Fruit fly (Drosophila melanogaster) whole organism, embryonic: ENCODE data around the gene CG14102.

Experiments
- Antp ChIP-seq: fragments of 200-800 bp; sonication (Bioruptor generic); optimal IDR thresholded peaks from 3 replicates; lab custom pipeline; 2016; ENCODE audit warnings: missing biosample characterization, missing genetic modification characterization
- Atf3 ChIP-seq: fragments of 200-800 bp; sonication (Bioruptor generic); optimal IDR thresholded peaks from 3 replicates; lab custom pipeline; 2016; ENCODE audit warnings: missing biosample characterization, missing genetic modification characterization
- CG10543 ChIP-seq: fragments of 200-800 bp; sonication (Bioruptor generic); optimal IDR thresholded peaks from 3 replicates; lab custom pipeline; 2017; ENCODE audit warnings: missing biosample characterization, mild to moderate bottlenecking, missing genetic modification characterization, moderate library complexity
- CG10565 ChIP-seq: fragments of 200-800 bp; sonication (Bioruptor generic); optimal IDR thresholded peaks from 3 replicates; lab custom pipeline; 2016; ENCODE audit warnings: missing biosample characterization, mild to moderate bottlenecking, missing genetic modification characterization
- CG11560 ChIP-seq: fragments of 200-800 bp; sonication (Bioruptor generic); IDR thresholded peaks from 3 replicates; pipeline ENCODE4 v1.3.6; 2022; ENCODE audit warnings: missing biosample characterization, missing genetic modification characterization
- CG12155 ChIP-seq: fragments of 200-800 bp; sonication (Bioruptor generic); optimal IDR thresholded peaks from 3 replicates; lab custom pipeline; 2016; ENCODE audit warnings: missing biosample characterization, missing genetic modification characterization
- CG12769 ChIP-seq: fragments of 200-800 bp; sonication (Bioruptor generic); optimal IDR thresholded peaks from 2 replicates; lab custom pipeline; 2019; ENCODE audit warnings: missing biosample characterization, mild to moderate bottlenecking, missing genetic modification characterization, moderate library complexity
- CG13894 ChIP-seq: fragments of 200-800 bp; sonication (Bioruptor generic); optimal IDR thresholded peaks from 3 replicates; lab custom pipeline; 2018; ENCODE audit warnings: missing biosample characterization, mild to moderate bottlenecking, missing genetic modification characterization, moderate library complexity
- CG17568 ChIP-seq: fragments of 200-800 bp; sonication (Bioruptor generic); optimal IDR thresholded peaks from 2 replicates; lab custom pipeline; 2018; ENCODE audit warnings: missing biosample characterization, mild to moderate bottlenecking, missing genetic modification characterization, moderate library complexity
- CG2129 ChIP-seq: fragments of 200-800 bp; sonication (Bioruptor generic); IDR thresholded peaks from 2 replicates; pipeline ENCODE4 v1.3.6; 2022; ENCODE audit warnings: missing biosample characterization, missing genetic modification characterization; ENCODE audit not compliant: partially characterized antibody
- CG2889 ChIP-seq: fragments of 200-800 bp; sonication (Bioruptor generic); IDR thresholded peaks from 3 replicates; pipeline ENCODE4 v1.3.6; 2022; ENCODE audit warnings: missing biosample characterization, missing genetic modification characterization
- CG30431 ChIP-seq: fragments of 200-800 bp; sonication (Bioruptor generic); optimal IDR thresholded peaks from 2 replicates; lab custom pipeline; 2017; ENCODE audit warnings: missing biosample characterization, missing genetic modification characterization
- CG32772 ChIP-seq: fragments of 200-800 bp; sonication (Bioruptor generic); IDR thresholded peaks from 2 replicates; pipeline ENCODE4 v1.3.6; 2022; ENCODE audit warnings: missing biosample characterization, missing genetic modification characterization
- CG3281 ChIP-seq: fragments of 200-800 bp; sonication (Bioruptor generic); optimal IDR thresholded peaks from 3 replicates; lab custom pipeline; 2017; ENCODE audit warnings: missing biosample characterization, mild to moderate bottlenecking, missing genetic modification characterization
- CG33557 ChIP-seq: fragments of 200-800 bp; sonication (Bioruptor generic); optimal IDR thresholded peaks from 2 replicates; lab custom pipeline; 2019; ENCODE audit warnings: missing biosample characterization, mild to moderate bottlenecking, missing genetic modification characterization, moderate library complexity
- CG6175 ChIP-seq: fragments of 200-800 bp; sonication (Bioruptor generic); IDR thresholded peaks from 3 replicates; pipeline ENCODE4 v1.3.6; 2022; ENCODE audit warnings: missing biosample characterization, missing genetic modification characterization
- CG6813 ChIP-seq: fragments of 200-800 bp; sonication (Bioruptor generic); optimal IDR thresholded peaks from 2 replicates; lab custom pipeline; 2017; ENCODE audit warnings: missing biosample characterization, missing genetic modification characterization, mild to moderate bottlenecking, moderate library complexity, missing genetic modification reagents
- CG7839 ChIP-seq: fragments of 200-800 bp; sonication (Bioruptor generic); optimal IDR thresholded peaks from 3 replicates; lab custom pipeline; 2018; ENCODE audit warnings: missing biosample characterization, mild to moderate bottlenecking, missing genetic modification characterization, moderate library complexity
- CG8089 ChIP-seq: fragments of 200-800 bp; sonication (Bioruptor generic); optimal IDR thresholded peaks from 3 replicates; lab custom pipeline; 2016; ENCODE audit warnings: missing biosample characterization, missing genetic modification characterization
- CG8290 ChIP-seq, 3 experiments: fragments of 200-800 bp; sonication (Bioruptor generic); optimal IDR thresholded peaks; 2 replicates each; lab custom pipeline; 2016 to 2019; ENCODE audit warnings: missing biosample characterization in 3 of 3, missing genetic modification characterization in 3 of 3, mild to moderate bottlenecking in 2 of 3, moderate library complexity in 1 of 3
- CG9215 ChIP-seq: fragments of 200-800 bp; sonication (Bioruptor generic); IDR thresholded peaks from 2 replicates; pipeline ENCODE4 v1.3.6; 2022; ENCODE audit warnings: missing biosample characterization, missing genetic modification characterization
- CG9876 ChIP-seq: fragments of 200-800 bp; sonication (Bioruptor generic); optimal IDR thresholded peaks from 2 replicates; lab custom pipeline; 2016; ENCODE audit warnings: missing biosample characterization, missing genetic modification characterization
- CHES-1-like ChIP-seq: fragments of 200-800 bp; sonication (Bioruptor generic); optimal IDR thresholded peaks from 2 replicates; lab custom pipeline; 2016; ENCODE audit warnings: missing biosample characterization, missing genetic modification characterization
- CkIIα-i1 ChIP-seq: fragments of 200-800 bp; sonication (Bioruptor generic); IDR thresholded peaks from 2 replicates; pipeline ENCODE4 v1.3.6; 2022; ENCODE audit warnings: missing biosample characterization, missing genetic modification characterization
- D ChIP-seq, 2 experiments: fragments of 200-800 bp in 1 of 2; fragments of >200 bp in 1 of 2; sonication (Bioruptor generic) in 1 of 2; optimal IDR thresholded peaks; 2 replicates in 1 of 2; 3 replicates in 1 of 2; lab custom pipeline; 2017; ENCODE audit warnings: mild to moderate bottlenecking in 1 of 2, missing biosample characterization in 1 of 2, missing genetic modification characterization in 1 of 2, missing genetic modification reagents in 1 of 2
- Doc3 ChIP-seq: fragments of 200-800 bp; sonication (Bioruptor generic); IDR thresholded peaks from 3 replicates; pipeline ENCODE4 v1.3.6; 2022; ENCODE audit warnings: missing biosample characterization, missing genetic modification characterization; ENCODE audit not compliant: partially characterized antibody
- Dref ChIP-seq: fragments of 200-800 bp; sonication (Bioruptor generic); IDR thresholded peaks from 2 replicates; pipeline ENCODE4 v1.3.6; 2022; ENCODE audit warnings: missing biosample characterization, missing genetic modification characterization
- ERR ChIP-seq: fragments of 200-800 bp; sonication (Bioruptor generic); optimal IDR thresholded peaks from 2 replicates; lab custom pipeline; 2016; ENCODE audit warnings: missing biosample characterization, missing genetic modification characterization
- Hmr ChIP-seq: fragments of 200-800 bp; sonication (Bioruptor generic); optimal IDR thresholded peaks from 3 replicates; lab custom pipeline; 2017; ENCODE audit warnings: mild to moderate bottlenecking, missing biosample characterization, missing genetic modification reagents, missing genetic modification characterization
- Med ChIP-seq: fragments of 200-800 bp; sonication (Bioruptor generic); peaks from one replicate; lab custom pipeline; 2016; ENCODE audit warnings: missing biosample characterization, missing genetic modification characterization, mild to moderate bottlenecking, inconsistent platforms, moderate library complexity
- NC2β ChIP-seq: fragments of 200-800 bp; sonication (Bioruptor generic); optimal IDR thresholded peaks from 2 replicates; lab custom pipeline; 2016; ENCODE audit warnings: missing biosample characterization, missing genetic modification characterization
- PHDP ChIP-seq: fragments of 200-800 bp; sonication (Bioruptor generic); optimal IDR thresholded peaks from 3 replicates; lab custom pipeline; 2018; ENCODE audit warnings: missing biosample characterization, mild to moderate bottlenecking, missing genetic modification characterization, moderate library complexity
- Scr ChIP-seq: fragments of 200-800 bp; sonication (Bioruptor generic); IDR thresholded peaks from 2 replicates; pipeline ENCODE4 v1.3.6; 2022; ENCODE audit warnings: missing biosample characterization, missing genetic modification characterization; ENCODE audit not compliant: partially characterized antibody
- caup ChIP-seq: fragments of 200-800 bp; sonication (Bioruptor generic); optimal IDR thresholded peaks from 3 replicates; lab custom pipeline; 2017; ENCODE audit warnings: missing biosample characterization, mild to moderate bottlenecking, missing genetic modification characterization, moderate library complexity; ENCODE audit not compliant: severe bottlenecking
- jing ChIP-seq: fragments of 200-800 bp; sonication (Bioruptor generic); optimal IDR thresholded peaks from 2 replicates; lab custom pipeline; 2018; ENCODE audit warnings: missing biosample characterization, mild to moderate bottlenecking, missing genetic modification characterization
- ken ChIP-seq: fragments of 200-800 bp; sonication (Bioruptor generic); IDR thresholded peaks from 3 replicates; pipeline ENCODE4 v1.3.6; 2022; ENCODE audit warnings: missing biosample characterization, missing genetic modification characterization
- lab ChIP-seq: fragments of 200-800 bp; sonication (Bioruptor generic); optimal IDR thresholded peaks from 3 replicates; lab custom pipeline; 2017; ENCODE audit warnings: missing biosample characterization, missing genetic modification characterization, mild to moderate bottlenecking, moderate library complexity, missing genetic modification reagents
- org-1 ChIP-seq: fragments of 200-800 bp; sonication (Bioruptor generic); optimal IDR thresholded peaks from 2 replicates; lab custom pipeline; 2017; ENCODE audit warnings: missing biosample characterization, missing genetic modification characterization
- sc ChIP-seq, 3 experiments: fragments of >200 bp in 2 of 3; fragments of 200-800 bp in 1 of 3; sonication (Bioruptor generic) in 1 of 3; optimal IDR thresholded peaks; 2 replicates in 2 of 3; 3 replicates in 1 of 3; lab custom pipeline; 2017; ENCODE audit warnings: mild to moderate bottlenecking in 1 of 3, missing biosample characterization in 1 of 3, missing genetic modification characterization in 1 of 3, missing genetic modification reagents in 1 of 3
- sens ChIP-seq: fragments of 200-800 bp; sonication (Bioruptor generic); peaks from one replicate; lab custom pipeline; 2016; ENCODE audit warnings: missing biosample characterization, missing genetic modification characterization
- slbo ChIP-seq: fragments of 200-800 bp; sonication (Bioruptor generic); IDR thresholded peaks from 2 replicates; pipeline ENCODE4 v1.3.6; 2022; ENCODE audit warnings: missing biosample characterization, missing genetic modification characterization
- tgo ChIP-seq: fragments of 200-800 bp; sonication (Bioruptor generic); IDR thresholded peaks from 3 replicates; pipeline ENCODE4 v1.3.6; 2022; ENCODE audit warnings: missing biosample characterization, missing genetic modification characterization
- vvl ChIP-seq: fragments of 200-800 bp; sonication (Bioruptor generic); IDR thresholded peaks from 2 replicates; pipeline ENCODE4 v1.3.6; 2022; ENCODE audit warnings: missing biosample characterization, missing genetic modification characterization
- wdn ChIP-seq: fragments of 200-800 bp; sonication (Bioruptor generic); IDR thresholded peaks from 2 replicates; pipeline ENCODE4 v1.3.6; 2022; ENCODE audit warnings: missing biosample characterization, missing genetic modification characterization
- z ChIP-seq: fragments of 200-800 bp; sonication (Bioruptor generic); IDR thresholded peaks from 3 replicates; pipeline ENCODE4 v1.3.6; 2022; ENCODE audit warnings: missing biosample characterization, missing genetic modification characterization
- zf30C ChIP-seq: fragments of 200-800 bp; sonication (Bioruptor generic); optimal IDR thresholded peaks from 3 replicates; lab custom pipeline; 2018; ENCODE audit warnings: missing biosample characterization, mild to moderate bottlenecking, missing genetic modification characterization

Gene CG14102

DNA sequence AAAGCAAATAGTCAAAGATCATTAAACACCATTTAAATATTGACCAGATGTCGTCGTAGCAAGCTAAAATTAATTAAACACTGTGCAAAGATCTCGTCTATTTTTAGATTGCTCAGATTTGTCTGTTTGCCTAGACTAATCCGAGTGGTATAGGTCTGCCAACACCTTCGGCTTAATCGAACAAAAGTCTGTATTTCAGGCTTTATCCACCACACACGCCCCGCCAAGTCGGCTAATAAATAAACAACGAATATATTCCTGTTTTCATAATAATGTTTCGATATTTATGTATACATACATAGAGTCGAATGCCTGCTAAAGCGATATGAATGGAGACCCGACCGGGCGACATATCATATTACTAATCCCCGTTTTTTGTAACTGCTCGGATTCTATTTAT is 22.6 kb downstream of the CG14102 start:
- TF ChIP-seq CG3281 (GFP tag; lab: Kevin White, UChicago) (peak; percentile 10), Doc3 (no peak), Dref (GFP tag; lab: Robert Waterston, UW) (no peak), CG10565 (no peak), CG12155 (GFP tag; lab: Kevin White, UChicago) (no peak), CG7839 (tag; lab: Kevin White, UChicago) (no peak), CG6813 (no peak), org-1 (GFP tag; lab: Kevin White, UChicago) (no peak), Atf3 (no peak), CG32772 (GFP tag; lab: Robert Waterston, UW) (no peak), ken (GFP tag; lab: Robert Waterston, UW) (no peak), CG9215 (GFP tag; lab: Robert Waterston, UW) (no peak), caup (GFP tag; lab: Kevin White, UChicago) (no peak), PHDP (tag; lab: Kevin White, UChicago) (peak; percentile 18), Antp (no peak), zf30C (GFP tag; lab: Kevin White, UChicago) (no peak), tgo (GFP tag; lab: Robert Waterston, UW) (no peak), CG13894 (tag; lab: Kevin White, UChicago) (peak; percentile 76), CG17568 (GFP tag; lab: Kevin White, UChicago) (no peak), CG12769 (tag; lab: Kevin White, UChicago) (peak; percentile 58), CG10543 (GFP tag; lab: Kevin White, UChicago) (peak; percentile 4), CG9876 (no peak), CG11560 (tag; lab: Robert Waterston, UW) (no peak), NC2β (GFP tag; lab: Kevin White, UChicago) (no peak), D (optimal IDR thresholded peaks at IDR 0.05; lab: Kevin White, UChicago) (no peak), D (GFP tag; optimal IDR thresholded peaks at IDR 0.05; lab: Kevin White, UChicago) (no peak), sc (optimal IDR thresholded peaks at IDR 0.05; lab: Kevin White, UChicago) (no peak), sc (GFP tag; optimal IDR thresholded peaks at IDR 0.05; lab: Kevin White, UChicago) (no peak), z (GFP tag; lab: Robert Waterston, UW) (no peak), lab (GFP tag; lab: Kevin White, UChicago) (peak; percentile 33), CG8089 (GFP tag; lab: Kevin White, UChicago) (no peak), CG2129 (GFP tag; lab: Robert Waterston, UW) (no peak), CG30431 (GFP tag; lab: Kevin White, UChicago) (no peak), slbo (no peak), CG8290 (GFP tag; optimal IDR thresholded peaks at IDR 0.05; lab: Kevin White, UChicago) (no peak), CG8290 (tag; optimal IDR thresholded peaks at IDR 0.05; lab: Kevin White, UChicago) (peak in 1 of 2 experiments; percentile 24), CG33557 (no peak), vvl (no peak), CG2889 (GFP tag; lab: Robert Waterston, UW) (no peak), CHES-1-like (GFP tag; lab: Kevin White, UChicago) (no peak), jing (GFP tag; lab: Kevin White, UChicago) (no peak), Scr (GFP tag; lab: Robert Waterston, UW) (no peak), Med (peak; percentile 76), ERR (GFP tag; lab: Kevin White, UChicago) (no peak), CG6175 (GFP tag; lab: Robert Waterston, UW) (no peak), sens (GFP tag; lab: Kevin White, UChicago) (no peak), CkIIα-i1 (no peak), Hmr (peak; percentile 41), wdn (no peak)
